Fruit fly (Drosophila melanogaster) whole organism, wandering third instar larva: ENCODE results near the gene ATPsyndelta.

ENCODE experiments used
- CG9705 ChIP-seq: fragments of 200-800 bp; sonication (Bioruptor generic); optimal IDR thresholded peaks from 2 replicates; lab custom pipeline; 2018; ENCODE audit warnings: missing biosample characterization, mild to moderate bottlenecking, missing genetic modification characterization
- HLH106 ChIP-seq: fragments of 200-800 bp; optimal IDR thresholded peaks from 3 replicates; lab custom pipeline; 2019; ENCODE audit warnings: missing biosample characterization, mild to moderate bottlenecking, missing genetic modification characterization, moderate library complexity
- Myc ChIP-seq: fragments of >200 bp; optimal IDR thresholded peaks from 2 replicates; lab custom pipeline; 2017
- OdsH ChIP-seq: fragments of 200-800 bp; sonication (Bioruptor generic); optimal IDR thresholded peaks from 2 replicates; lab custom pipeline; 2016; ENCODE audit warnings: missing biosample characterization, mild to moderate bottlenecking, missing genetic modification characterization
- Rel ChIP-seq, 2 experiments: fragments of 200-800 bp; sonication (Bioruptor generic) in 1 of 2; optimal IDR thresholded peaks; 2 replicates in 1 of 2; 3 replicates in 1 of 2; lab custom pipeline; 2016 to 2019; ENCODE audit warnings: mild to moderate bottlenecking in 2 of 2, missing biosample characterization in 2 of 2, missing genetic modification characterization in 2 of 2, moderate library complexity in 1 of 2
- br ChIP-seq: fragments of 200-800 bp; sonication (Bioruptor generic); optimal IDR thresholded peaks from 2 replicates; lab custom pipeline; 2016; ENCODE audit warnings: missing biosample characterization, missing genetic modification characterization
- brk ChIP-seq: fragments of 200-800 bp; sonication (Bioruptor generic); optimal IDR thresholded peaks from 2 replicates; lab custom pipeline; 2016; ENCODE audit warnings: missing biosample characterization, mild to moderate bottlenecking, missing genetic modification characterization
- dl ChIP-seq, 2 experiments: fragments of 175-275, 200-275 bp in 1 of 2; fragments of 200-275 bp in 1 of 2; sonication (Bioruptor generic); optimal IDR thresholded peaks; lab custom pipeline; 2018; ENCODE audit warnings: mild to moderate bottlenecking in 2 of 2, missing biosample characterization in 2 of 2, missing genetic modification characterization in 2 of 2, moderate library complexity in 2 of 2; ENCODE audit not compliant: partially characterized antibody in 2 of 2, insufficient read depth in 1 of 2
- fru ChIP-seq: fragments of 200-800 bp; sonication (Bioruptor generic); optimal IDR thresholded peaks from 3 replicates; lab custom pipeline; 2016; ENCODE audit warnings: missing biosample characterization, mild to moderate bottlenecking, missing genetic modification characterization
- pan ChIP-seq: fragments of >200 bp; optimal IDR thresholded peaks from 2 replicates; lab custom pipeline; 2017
- psq ChIP-seq: fragments of 200-800 bp; sonication (Bioruptor generic); optimal IDR thresholded peaks from 3 replicates; lab custom pipeline; 2017; ENCODE audit warnings: missing biosample characterization, mild to moderate bottlenecking, missing genetic modification characterization, moderate library complexity
- rgr ChIP-seq: fragments of 200-800 bp; sonication (Bioruptor generic); optimal IDR thresholded peaks from 3 replicates; lab custom pipeline; 2016; ENCODE audit warnings: missing biosample characterization, mild to moderate bottlenecking, missing genetic modification characterization
- usp ChIP-seq: fragments of >200 bp; optimal IDR thresholded peaks from 2 replicates; lab custom pipeline; 2017; ENCODE audit warnings: missing biosample characterization, missing genetic modification characterization

DNA sequence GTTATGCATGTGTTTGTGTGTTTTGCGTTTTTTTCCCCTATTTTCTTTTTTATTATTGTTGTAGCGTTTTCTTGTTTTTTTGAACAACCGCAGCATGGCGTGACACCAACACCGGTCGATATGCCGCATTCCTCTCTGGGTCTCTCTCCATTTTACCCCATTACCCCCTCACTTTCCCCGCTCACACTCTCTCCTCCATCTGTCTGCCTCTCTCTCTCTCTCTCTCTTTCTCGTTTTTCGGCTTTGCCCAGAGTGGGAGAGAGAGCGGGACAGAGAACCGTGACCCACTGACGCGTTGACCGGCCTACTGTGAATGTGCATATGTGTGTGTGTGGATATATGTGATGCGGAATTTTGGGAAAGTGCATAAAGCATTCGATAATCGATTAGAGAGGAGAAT, 34.6 kb downstream of the ATPsyndelta start:
- no peak for TF ChIP-seq fru (GFP tag; lab: Kevin White, UChicago)
- TF ChIP-seq Rel (GFP tag; optimal IDR thresholded peaks at IDR 0.05; lab: Kevin White, UChicago), result no peak
- TF ChIP-seq Rel (tag; optimal IDR thresholded peaks at IDR 0.05; lab: Kevin White, UChicago), result no peak
- TF ChIP-seq brk (GFP tag; lab: Kevin White, UChicago), result no peak
- TF ChIP-seq usp (GFP tag; lab: Kevin White, UChicago), result no peak
- no peak for TF ChIP-seq OdsH (GFP tag; lab: Kevin White, UChicago)
- no peak for TF ChIP-seq HLH106 (tag; lab: Kevin White, UChicago)
- no peak for TF ChIP-seq br
- TF ChIP-seq CG9705, result no peak
- no peak for TF ChIP-seq Myc
- no peak for TF ChIP-seq psq (GFP tag; lab: Kevin White, UChicago)
- no peak for TF ChIP-seq rgr
- no peak for TF ChIP-seq pan (lab: Kevin White, UChicago)
- no peak for TF ChIP-seq dl (GFP tag; optimal IDR thresholded peaks at IDR 0.05; lab: Kevin White, UChicago; ENCODE audit: insufficient read depth in 1 of 2, partially characterized antibody in 2 of 2)
